Fruit fly (Drosophila melanogaster): ENCODE results near the gene Ccdc39.

Gene Ccdc39

dm6 chr3R:4731828-4732657 lies 52.5 kb downstream of the Ccdc39 start, which contains the start of gene Nep2:
Nep2 (minus strand) TSS chr3R:4731878.
- no peak for TF ChIP-seq sens-2 (GFP tag; IDR thresholded peaks at IDR 0.05)
- no peak for TF ChIP-seq vfl (GFP tag; optimal IDR thresholded peaks at IDR 0.05)
- TF ChIP-seq Side (GFP tag; optimal IDR thresholded peaks at IDR 0.05): peak; percentile 14
- TF ChIP-seq Awh (GFP tag; IDR thresholded peaks at IDR 0.05): no peak
- TF ChIP-seq CG13296 (GFP tag; optimal IDR thresholded peaks at IDR 0.05): no peak
- no peak for TF ChIP-seq Sin3A (optimal IDR thresholded peaks at IDR 0.05)
- no peak for TF ChIP-seq da (GFP tag; optimal IDR thresholded peaks at IDR 0.05)
- TF ChIP-seq br (optimal IDR thresholded peaks at IDR 0.05): no peak
- TF ChIP-seq psq (GFP tag; optimal IDR thresholded peaks at IDR 0.05): no peak
- TF ChIP-seq CG31388 (GFP tag; optimal IDR thresholded peaks at IDR 0.05): no peak
- TF ChIP-seq pros (GFP tag; optimal IDR thresholded peaks at IDR 0.05): no peak
- peak; percentile 56 for TF ChIP-seq Scr (GFP tag; IDR thresholded peaks at IDR 0.05; ENCODE audit: partially characterized antibody)
- TF ChIP-seq CkIIα-i1 (GFP tag; IDR thresholded peaks at IDR 0.05): no peak
- peak; percentile 7 for TF ChIP-seq Camta (GFP tag; optimal IDR thresholded peaks at IDR 0.05)
- no peak for TF ChIP-seq H15 (GFP tag; IDR thresholded peaks at IDR 0.05)
- TF ChIP-seq fd96Cb (tag; optimal IDR thresholded peaks at IDR 0.05): peak; percentile 28
- TF ChIP-seq fd3F (GFP tag; optimal IDR thresholded peaks at IDR 0.05): no peak
- peak; percentile 48 for TF ChIP-seq dmrt99B (tag; optimal IDR thresholded peaks at IDR 0.05)
- TF ChIP-seq Neu2 (GFP tag; optimal IDR thresholded peaks at IDR 0.05; ENCODE audit: borderline replicate concordance): no peak
- TF ChIP-seq NfI (GFP tag; optimal IDR thresholded peaks at IDR 0.05): no peak
- TF ChIP-seq vvl (GFP tag; IDR thresholded peaks at IDR 0.05): no peak
- TF ChIP-seq Sox102F (GFP tag; optimal IDR thresholded peaks at IDR 0.05): peak; percentile 20
- TF ChIP-seq Ptx1 (GFP tag; IDR thresholded peaks at IDR 0.05): no peak
- no peak for TF ChIP-seq pb (GFP tag; optimal IDR thresholded peaks at IDR 0.05)
- no peak for TF ChIP-seq tgo (GFP tag; IDR thresholded peaks at IDR 0.05)
- peak; percentile 61 for TF ChIP-seq nerfin-2 (GFP tag; IDR thresholded peaks at IDR 0.05; ENCODE audit: partially characterized antibody)
- TF ChIP-seq D19A (tag; optimal IDR thresholded peaks at IDR 0.05): peak; percentile 7
- TF ChIP-seq bab2 (GFP tag; optimal IDR thresholded peaks at IDR 0.05): peak; percentile 5
- 0 out of 2 replicates have a peak, but pooled peaks have one; percentile 6 for TF ChIP-seq CG32532 (GFP tag; IDR thresholded peaks at IDR 0.05)
- 0 out of 2 replicates have a peak, but pooled peaks have one; percentile 13 for TF ChIP-seq sna (GFP tag; IDR thresholded peaks at IDR 0.05; ENCODE audit: partially characterized antibody)
- TF ChIP-seq caup (GFP tag; optimal IDR thresholded peaks at IDR 0.05; ENCODE audit: severe bottlenecking): no peak
- peak; percentile 53 for TF ChIP-seq CG30403 (GFP tag; optimal IDR thresholded peaks at IDR 0.05)
- peak; percentile 76 for TF ChIP-seq CG14860 (GFP tag; IDR thresholded peaks at IDR 0.05; ENCODE audit: partially characterized antibody)
- peak; percentile 43 for TF ChIP-seq gem (tag; optimal IDR thresholded peaks at IDR 0.05)
- no peak for TF ChIP-seq Ets97D (GFP tag; optimal IDR thresholded peaks at IDR 0.05)
- TF ChIP-seq CG7839 (tag; optimal IDR thresholded peaks at IDR 0.05): peak; percentile 39
- TF ChIP-seq ap (GFP tag; IDR thresholded peaks at IDR 0.05): no peak
- no peak for TF ChIP-seq ttk (GFP tag; IDR thresholded peaks at IDR 0.05)
- TF ChIP-seq gce (GFP tag; IDR thresholded peaks at IDR 0.05): no peak
- TF ChIP-seq CG5953 (GFP tag; IDR thresholded peaks at IDR 0.05): no peak
- TF ChIP-seq ems (GFP tag; optimal IDR thresholded peaks at IDR 0.05): no peak
- TF ChIP-seq CG17829 (tag; optimal IDR thresholded peaks at IDR 0.05): no peak
- TF ChIP-seq aop (GFP tag; IDR thresholded peaks at IDR 0.05): no peak
- TF ChIP-seq Bgb (GFP tag; IDR thresholded peaks at IDR 0.05; ENCODE audit: partially characterized antibody): peak; percentile 84
- TF ChIP-seq CG34224 (GFP tag; IDR thresholded peaks at IDR 0.05; ENCODE audit: partially characterized antibody): no peak
- no peak for TF ChIP-seq danr (GFP tag; IDR thresholded peaks at IDR 0.05)
- TF ChIP-seq pan (optimal IDR thresholded peaks at IDR 0.05): no peak
- no peak for TF ChIP-seq pan (GFP tag; optimal IDR thresholded peaks at IDR 0.05 in 1 of 2, IDR thresholded peaks at IDR 0.05 in 1 of 2)
- TF ChIP-seq Dref (GFP tag; IDR thresholded peaks at IDR 0.05): no peak
- peak; percentile 5 for TF ChIP-seq CG30020 (tag; optimal IDR thresholded peaks at IDR 0.05)
